Worm (Caenorhabditis elegans) whole organism, young adult: ENCODE measurements around the gene pph-4.2.
A peak's percentile ranks its signal among the peaks of the same experiment; 100 is the strongest.

Source experiments
- F23B12.7 ChIP-seq: sonication (generic microtip); optimal IDR thresholded peaks from 2 replicates; lab custom pipeline; 2017; ENCODE audit warnings: missing genetic modification characterization, mild to moderate bottlenecking, missing compliant biosample characterization, antibody characterized with exemption, moderate library complexity; ENCODE audit not compliant: insufficient read depth
- F39B2.1 ChIP-seq: fragments of 200-800 bp; sonication (Bioruptor generic); IDR thresholded peaks from 2 replicates; pipeline ENCODE4 v1.3.6; 2022; ENCODE audit warnings: missing genetic modification reagents, missing genetic modification characterization, missing compliant biosample characterization
- F49E8.2 ChIP-seq: sonication (generic microtip); optimal IDR thresholded peaks from 3 replicates; lab custom pipeline; 2017; ENCODE audit warnings: missing genetic modification characterization, mild to moderate bottlenecking, missing compliant biosample characterization, antibody characterized with exemption, moderate library complexity; ENCODE audit not compliant: insufficient read depth
- F57C9.4 ChIP-seq: sonication (generic microtip); optimal IDR thresholded peaks from 2 replicates; lab custom pipeline; 2017; ENCODE audit warnings: mild to moderate bottlenecking, missing genetic modification characterization, missing compliant biosample characterization
- K11D2.4 ChIP-seq: fragments of 200-800 bp; sonication (Bioruptor generic); IDR thresholded peaks from 2 replicates; pipeline ENCODE4 v1.3.6; 2022; ENCODE audit warnings: missing genetic modification reagents, missing genetic modification characterization, missing compliant biosample characterization
- attf-3 ChIP-seq: fragments of 200-800 bp; sonication (Bioruptor generic); conservative IDR thresholded peaks from 2 replicates; pipeline ENCODE4 v1.3.6; 2022; ENCODE audit warnings: missing genetic modification reagents, missing genetic modification characterization, missing compliant biosample characterization
- attf-6 ChIP-seq: fragments of 200-800 bp; sonication (Bioruptor generic); IDR thresholded peaks from 2 replicates; pipeline ENCODE4 v1.3.6; 2022; ENCODE audit warnings: missing genetic modification reagents, missing genetic modification characterization, missing compliant biosample characterization
- cebp-1 ChIP-seq, 2 experiments: fragments of 200-800 bp in 1 of 2; sonication (Bioruptor generic) in 1 of 2; sonication (generic microtip) in 1 of 2; IDR thresholded peaks in 1 of 2; optimal IDR thresholded peaks in 1 of 2; 2 replicates each; pipeline versions ENCODE4 v1.3.6 to Lab custom; 2017 to 2022; ENCODE audit warnings: missing compliant biosample characterization in 2 of 2, missing genetic modification characterization in 2 of 2, mild to moderate bottlenecking in 1 of 2, missing genetic modification reagents in 1 of 2, moderate library complexity in 1 of 2
- ceh-58 ChIP-seq: fragments of 200-800 bp; sonication (Bioruptor generic); IDR thresholded peaks from 2 replicates; pipeline ENCODE4 v1.3.6; 2022; ENCODE audit warnings: missing genetic modification characterization, missing compliant biosample characterization
- ceh-79 ChIP-seq: sonication (generic microtip); optimal IDR thresholded peaks from 2 replicates; lab custom pipeline; 2017; ENCODE audit warnings: mild to moderate bottlenecking, missing genetic modification characterization, missing compliant biosample characterization
- chd-7 ChIP-seq: sonication (generic microtip); optimal IDR thresholded peaks from 2 replicates; lab custom pipeline; 2016; ENCODE audit warnings: mild to moderate bottlenecking, missing genetic modification characterization, moderate library complexity, missing compliant biosample characterization
- dpl-1 ChIP-seq: fragments of 150-350 bp; optimal IDR thresholded peaks from 2 replicates; lab custom pipeline; 2014; ENCODE audit warnings: missing biosample characterization, missing genetic modification reagents, missing genetic modification characterization
- hlh-12 ChIP-seq: sonication (generic microtip); optimal IDR thresholded peaks from 2 replicates; lab custom pipeline; 2016; ENCODE audit warnings: missing genetic modification characterization, missing compliant biosample characterization
- let-607 ChIP-seq, 2 experiments: fragments of 200-800 bp in 1 of 2; sonication (Bioruptor generic) in 1 of 2; sonication (generic microtip) in 1 of 2; optimal IDR thresholded peaks; 2 replicates each; lab custom pipeline; 2016 to 2018; ENCODE audit warnings: mild to moderate bottlenecking in 2 of 2, missing compliant biosample characterization in 2 of 2, missing genetic modification characterization in 2 of 2, moderate library complexity in 2 of 2, missing genotype in 1 of 2
- lin-40 ChIP-seq: sonication (generic microtip); optimal IDR thresholded peaks from 2 replicates; lab custom pipeline; 2016; ENCODE audit warnings: missing genetic modification characterization, mild to moderate bottlenecking, missing compliant biosample characterization, missing genotype, missing genetic modification reagents
- lin-54 ChIP-seq: fragments of 200-800 bp; sonication (Bioruptor generic); optimal IDR thresholded peaks from 2 replicates; lab custom pipeline; 2018; ENCODE audit warnings: mild to moderate bottlenecking, missing genetic modification characterization, missing compliant biosample characterization
- lsl-1 ChIP-seq: fragments of 200-800 bp; sonication (Bioruptor generic); optimal IDR thresholded peaks from 2 replicates; lab custom pipeline; 2018; ENCODE audit warnings: mild to moderate bottlenecking, missing genetic modification characterization, moderate library complexity, missing compliant biosample characterization
- lsy-27 ChIP-seq: sonication (generic microtip); optimal IDR thresholded peaks from 2 replicates; lab custom pipeline; 2017; ENCODE audit warnings: missing genetic modification characterization, mild to moderate bottlenecking, missing compliant biosample characterization, antibody characterized with exemption, missing genotype, borderline replicate concordance; ENCODE audit not compliant: insufficient read depth
- madf-6 ChIP-seq: fragments of 200-800 bp; sonication (Bioruptor generic); IDR thresholded peaks from 2 replicates; pipeline ENCODE4 v1.3.6; 2022; ENCODE audit warnings: missing genetic modification reagents, missing genetic modification characterization, missing compliant biosample characterization
- mcd-1 ChIP-seq: fragments of 200-800 bp; sonication (Bioruptor generic); IDR thresholded peaks from 2 replicates; pipeline ENCODE4 v1.3.6; 2022; ENCODE audit warnings: missing genetic modification reagents, missing genetic modification characterization, missing compliant biosample characterization
- nfyb-1 ChIP-seq: fragments of 200-800 bp; sonication (Bioruptor generic); IDR thresholded peaks from 2 replicates; pipeline ENCODE4 v1.3.6; 2022; ENCODE audit warnings: missing genetic modification reagents, missing genetic modification characterization, missing compliant biosample characterization
- nhr-120 ChIP-seq: fragments of 200-800 bp; sonication (Bioruptor generic); IDR thresholded peaks from 2 replicates; pipeline ENCODE4 v1.3.6; 2022; ENCODE audit warnings: missing genetic modification characterization, missing compliant biosample characterization
- nhr-179 ChIP-seq: sonication (generic microtip); optimal IDR thresholded peaks from 2 replicates; lab custom pipeline; 2016; ENCODE audit warnings: mild to moderate bottlenecking, missing genetic modification characterization, missing compliant biosample characterization
- nhr-80 ChIP-seq: sonication (generic microtip); optimal IDR thresholded peaks from 2 replicates; lab custom pipeline; 2016; ENCODE audit warnings: missing genetic modification characterization, missing compliant biosample characterization
- nhr-90 ChIP-seq: sonication (generic microtip); optimal IDR thresholded peaks from 2 replicates; lab custom pipeline; 2016; ENCODE audit warnings: missing genotype, mild to moderate bottlenecking, missing genetic modification characterization, missing compliant biosample characterization
- pbrm-1 ChIP-seq: fragments of 200-800 bp; sonication (Bioruptor generic); IDR thresholded peaks from 2 replicates; pipeline ENCODE4 v1.3.6; 2022; ENCODE audit warnings: missing genetic modification reagents, missing genetic modification characterization, missing compliant biosample characterization
- pha-4 ChIP-seq: fragments of 150-350 bp; sonication (generic microtip); optimal IDR thresholded peaks from 2 replicates; lab custom pipeline; 2014; ENCODE audit warnings: missing biosample characterization, missing genetic modification reagents, missing genetic modification characterization
- snpc-1.1 ChIP-seq: sonication (generic microtip); optimal IDR thresholded peaks from 2 replicates; lab custom pipeline; 2017; ENCODE audit warnings: missing genetic modification characterization, mild to moderate bottlenecking, missing compliant biosample characterization, antibody characterized with exemption, moderate library complexity, missing genotype, missing genetic modification reagents; ENCODE audit not compliant: insufficient read depth
- snpc-3.4 ChIP-seq: sonication (generic microtip); optimal IDR thresholded peaks from 2 replicates; lab custom pipeline; 2017; ENCODE audit warnings: missing genetic modification characterization, mild to moderate bottlenecking, missing compliant biosample characterization, antibody characterized with exemption, moderate library complexity, missing genotype, missing genetic modification reagents
- snpc-4 ChIP-seq, 5 experiments: fragments of 150-350 bp in 1 of 5; sonication (generic microtip) in 4 of 5; optimal IDR thresholded peaks; 2 replicates each; lab custom pipeline; 2014 to 2018; ENCODE audit warnings: missing genetic modification characterization in 5 of 5, missing biosample characterization in 3 of 5, antibody characterized with exemption in 2 of 5, mild to moderate bottlenecking in 2 of 5, missing compliant biosample characterization in 2 of 5, missing genotype in 2 of 5, moderate library complexity in 2 of 5, missing genetic modification reagents in 1 of 5
- somi-1 ChIP-seq: fragments of 200-800 bp; sonication (Bioruptor generic); optimal IDR thresholded peaks from 2 replicates; lab custom pipeline; 2018; ENCODE audit warnings: mild to moderate bottlenecking, missing genetic modification characterization, missing compliant biosample characterization
- tbp1 ChIP-seq: fragments of 200-800 bp; sonication (Bioruptor generic); optimal IDR thresholded peaks from 2 replicates; lab custom pipeline; 2018; ENCODE audit warnings: mild to moderate bottlenecking, missing genetic modification characterization, missing compliant biosample characterization
- xnd-1 ChIP-seq: sonication (generic microtip); optimal IDR thresholded peaks from 2 replicates; lab custom pipeline; 2016; ENCODE audit warnings: missing genotype, missing genetic modification reagents, missing genetic modification characterization, missing compliant biosample characterization
- zim-3 ChIP-seq: sonication (generic microtip); optimal IDR thresholded peaks from 2 replicates; lab custom pipeline; 2017; ENCODE audit warnings: mild to moderate bottlenecking, missing genetic modification characterization, moderate library complexity, missing compliant biosample characterization
- ztf-18 ChIP-seq: sonication (generic microtip); optimal IDR thresholded peaks from 2 replicates; lab custom pipeline; 2016; ENCODE audit warnings: missing genotype, mild to moderate bottlenecking, missing genetic modification characterization, missing compliant biosample characterization
- ztf-26 ChIP-seq: sonication (generic microtip); optimal IDR thresholded peaks from 2 replicates; lab custom pipeline; 2017; ENCODE audit warnings: missing genetic modification characterization, missing compliant biosample characterization
- ztf-3 ChIP-seq: fragments of 200-800 bp; sonication (Bioruptor generic); optimal IDR thresholded peaks from 2 replicates; lab custom pipeline; 2018; ENCODE audit warnings: mild to moderate bottlenecking, missing genetic modification characterization, missing compliant biosample characterization

Gene pph-4.2

ce11 chrIII:12370011-12370506 lies 7.0 kb downstream of the pph-4.2 start, which contains the start of gene rpt-6 (continued):
- TF ChIP-seq tbp1, result peak; percentile 18
- TF ChIP-seq attf-6 (GFP tag; lab: Robert Waterston, UW), result no peak
- peak; percentile 44 for TF ChIP-seq F23B12.7 (tag; lab: Kevin White, UChicago)
- no peak for TF ChIP-seq chd-7 (tag; lab: Kevin White, UChicago)
- TF ChIP-seq lsl-1 (GFP tag; lab: Kevin White, UChicago), result peak; percentile 10
- TF ChIP-seq attf-3 (GFP tag; lab: Robert Waterston, UW), result no peak
- no peak for TF ChIP-seq F57C9.4 (tag; lab: Kevin White, UChicago)
- no peak for TF ChIP-seq pha-4 (tag; lab: Kevin White, UChicago)
- TF ChIP-seq ztf-18 (tag; lab: Kevin White, UChicago), result no peak
- TF ChIP-seq cebp-1 (GFP tag; IDR thresholded peaks at IDR 0.05; lab: Robert Waterston, UW), result no peak
- peak; percentile 30 for TF ChIP-seq cebp-1 (tag; optimal IDR thresholded peaks at IDR 0.05; lab: Kevin White, UChicago)
- TF ChIP-seq madf-6, result peak; percentile 76
- no peak for TF ChIP-seq K11D2.4 (GFP tag; lab: Robert Waterston, UW)
- peak; percentile 50 for TF ChIP-seq snpc-3.4
- no peak for TF ChIP-seq nhr-90 (tag; lab: Kevin White, UChicago)
- no peak for TF ChIP-seq somi-1 (GFP tag; lab: Kevin White, UChicago)
- TF ChIP-seq let-607 (tag; optimal IDR thresholded peaks at IDR 0.05; lab: Kevin White, UChicago), result no peak
- no peak for TF ChIP-seq xnd-1 (tag; lab: Kevin White, UChicago)
- peak; percentile 5 for TF ChIP-seq snpc-4 (GFP tag; optimal IDR thresholded peaks at IDR 0.05; lab: Kevin White, UChicago)
- no peak for TF ChIP-seq snpc-4 (tag; optimal IDR thresholded peaks at IDR 0.05; lab: Kevin White, UChicago)
- no peak for TF ChIP-seq lsy-27 (tag; lab: Kevin White, UChicago)
- TF ChIP-seq ceh-58 (GFP tag; lab: Robert Waterston, UW), result no peak
- no peak for TF ChIP-seq ztf-26 (tag; lab: Kevin White, UChicago)
- peak; percentile 21 for TF ChIP-seq snpc-1.1 (tag; lab: Kevin White, UChicago)
- TF ChIP-seq mcd-1 (GFP tag; lab: Robert Waterston, UW), result peak; percentile 63
- TF ChIP-seq hlh-12 (tag; lab: Kevin White, UChicago), result no peak
- TF ChIP-seq zim-3 (tag; lab: Kevin White, UChicago), result no peak
- no peak for TF ChIP-seq F49E8.2 (tag; lab: Kevin White, UChicago)
- TF ChIP-seq nfyb-1 (GFP tag; lab: Robert Waterston, UW), result 0 out of 2 replicates have a peak, but pooled peaks have one; percentile 9
- no peak for TF ChIP-seq ztf-3 (GFP tag; lab: Kevin White, UChicago)
- TF ChIP-seq lin-54, result peak; percentile 68
- TF ChIP-seq lin-40 (tag; lab: Kevin White, UChicago), result peak; percentile 29
- TF ChIP-seq nhr-179 (tag; lab: Kevin White, UChicago), result no peak
- no peak for TF ChIP-seq dpl-1 (GFP tag; lab: Kevin White, UChicago)
- TF ChIP-seq ceh-79 (tag; lab: Kevin White, UChicago), result no peak
- no peak for TF ChIP-seq F39B2.1
- TF ChIP-seq nhr-80 (tag; lab: Kevin White, UChicago), result no peak
- TF ChIP-seq nhr-120 (GFP tag; lab: Robert Waterston, UW), result no peak
- TF ChIP-seq pbrm-1 (GFP tag; lab: Robert Waterston, UW), result 0 out of 2 replicates have a peak, but pooled peaks have one; percentile 39
